Worm (Caenorhabditis elegans) whole organism, L4 larva: ENCODE data around the gene vglu-3.

Source experiments
- F26F4.8 ChIP-seq: fragments of 200-800 bp; sonication (Bioruptor generic); conservative IDR thresholded peaks from 2 replicates; pipeline ENCODE4 v1.3.6; 2022; ENCODE audit warnings: missing genetic modification characterization, missing compliant biosample characterization
- F37D6.2 ChIP-seq: sonication (generic microtip); optimal IDR thresholded peaks from 2 replicates; lab custom pipeline; 2016; ENCODE audit warnings: mild to moderate bottlenecking, missing genetic modification characterization, missing compliant biosample characterization
- F44E2.7 ChIP-seq: fragments of 200-800 bp; sonication (Bioruptor generic); IDR thresholded peaks from 2 replicates; pipeline ENCODE4 v2.1.2; 2022; ENCODE audit warnings: missing genetic modification characterization, missing compliant biosample characterization
- T26A8.4 ChIP-seq: fragments of 200-800 bp; sonication (Bioruptor generic); IDR thresholded peaks from 2 replicates; pipeline ENCODE4 v1.3.6; 2022; ENCODE audit warnings: missing genetic modification characterization, missing compliant biosample characterization
- ama-1 ChIP-seq: fragments of 150-350 bp; optimal IDR thresholded peaks from 2 replicates; lab custom pipeline; 2014; ENCODE audit warnings: inconsistent platforms, mixed read lengths
- ceh-20 ChIP-seq: fragments of 200-800 bp; sonication (Bioruptor generic); IDR thresholded peaks from 2 replicates; pipeline ENCODE4 v1.3.6; 2022; ENCODE audit warnings: missing genetic modification reagents, missing genetic modification characterization, missing compliant biosample characterization
- ceh-28 ChIP-seq: fragments of 150-350 bp; optimal IDR thresholded peaks from 2 replicates; lab custom pipeline; 2014; ENCODE audit warnings: missing biosample characterization, missing genetic modification reagents, missing genetic modification characterization
- ceh-62 ChIP-seq: sonication (generic microtip); optimal IDR thresholded peaks from 2 replicates; lab custom pipeline; 2017; ENCODE audit warnings: missing biosample characterization, missing genetic modification characterization
- ces-1 ChIP-seq: fragments of 150-350 bp; sonication (generic microtip); optimal IDR thresholded peaks from 4 replicates; lab custom pipeline; 2014; ENCODE audit warnings: missing biosample characterization, missing genetic modification reagents, missing genetic modification characterization
- cey-2 ChIP-seq: sonication (generic microtip); optimal IDR thresholded peaks from 3 replicates; lab custom pipeline; 2017; ENCODE audit warnings: missing genetic modification characterization, mild to moderate bottlenecking, missing compliant biosample characterization, antibody characterized with exemption, borderline replicate concordance; ENCODE audit not compliant: insufficient read depth
- ctbp-1 ChIP-seq: fragments of 200-800 bp; sonication (Bioruptor generic); IDR thresholded peaks from 2 replicates; pipeline ENCODE4 v1.3.6; 2022; ENCODE audit warnings: missing genetic modification reagents, missing genetic modification characterization, missing compliant biosample characterization
- daf-12 ChIP-seq: fragments of 150-350 bp; optimal IDR thresholded peaks from 2 replicates; lab custom pipeline; 2014; ENCODE audit warnings: missing biosample characterization, missing genetic modification reagents, missing genetic modification characterization
- daf-16 ChIP-seq, 3 experiments: sonication (generic microtip); optimal IDR thresholded peaks; 2 replicates each; lab custom pipeline; 2016 to 2017; ENCODE audit warnings: missing genetic modification characterization in 3 of 3, missing genetic modification reagents in 3 of 3, mild to moderate bottlenecking in 2 of 3, missing compliant biosample characterization in 2 of 3, missing biosample characterization in 1 of 3, moderate library complexity in 1 of 3
- daf-19 ChIP-seq: fragments of 200-800 bp; sonication (Bioruptor generic); conservative IDR thresholded peaks from 2 replicates; pipeline ENCODE4 v1.3.6; 2022; ENCODE audit warnings: missing genetic modification characterization, missing compliant biosample characterization
- dmd-6 ChIP-seq: fragments of 200-800 bp; sonication (Bioruptor generic); IDR thresholded peaks from 2 replicates; pipeline ENCODE4 v1.3.6; 2022; ENCODE audit warnings: missing genetic modification reagents, missing genetic modification characterization, missing compliant biosample characterization
- egl-27 ChIP-seq: sonication (generic microtip); optimal IDR thresholded peaks from 3 replicates; lab custom pipeline; 2017; ENCODE audit warnings: missing biosample characterization, missing genetic modification reagents, missing genetic modification characterization
- fkh-10 ChIP-seq: fragments of 150-350 bp; optimal IDR thresholded peaks from 2 replicates; lab custom pipeline; 2014; ENCODE audit warnings: missing biosample characterization, missing genetic modification reagents, missing genetic modification characterization
- fos-1 ChIP-seq: fragments of 150-350 bp; optimal IDR thresholded peaks from 2 replicates; lab custom pipeline; 2014; ENCODE audit warnings: missing biosample characterization, missing genetic modification characterization
- hif-1 ChIP-seq, 2 experiments: sonication (generic microtip); optimal IDR thresholded peaks; 2 replicates each; lab custom pipeline; 2016 to 2017; ENCODE audit warnings: missing compliant biosample characterization in 2 of 2, missing genetic modification characterization in 2 of 2, missing genetic modification reagents in 2 of 2, missing genotype in 2 of 2, mild to moderate bottlenecking in 1 of 2
- hlh-11 ChIP-seq: fragments of 200-800 bp; sonication (Bioruptor generic); optimal IDR thresholded peaks from 2 replicates; lab custom pipeline; 2018; ENCODE audit warnings: mild to moderate bottlenecking, missing genetic modification characterization, missing compliant biosample characterization
- hmg-1.1 ChIP-seq: fragments of 200-800 bp; sonication (Bioruptor generic); IDR thresholded peaks from 2 replicates; pipeline ENCODE4 v1.3.6; 2022; ENCODE audit warnings: missing genetic modification reagents, missing genetic modification characterization, missing compliant biosample characterization
- lin-29 ChIP-seq: fragments of 200-800 bp; sonication (Bioruptor generic); IDR thresholded peaks from 2 replicates; pipeline ENCODE4 v1.3.6; 2022; ENCODE audit warnings: missing genetic modification reagents, missing genetic modification characterization, missing compliant biosample characterization
- lin-38 ChIP-seq: fragments of 200-800 bp; sonication (Bioruptor generic); IDR thresholded peaks from 2 replicates; pipeline ENCODE4 v1.3.6; 2022; ENCODE audit warnings: missing genetic modification reagents, missing genetic modification characterization, missing compliant biosample characterization
- lir-3 ChIP-seq: sonication (generic microtip); optimal IDR thresholded peaks from 2 replicates; lab custom pipeline; 2016; ENCODE audit warnings: mild to moderate bottlenecking, missing genetic modification characterization, missing compliant biosample characterization
- lsy-2 ChIP-seq, 2 experiments: fragments of 150-350 bp in 1 of 2; sonication (generic microtip) in 1 of 2; optimal IDR thresholded peaks; 2 replicates each; lab custom pipeline; 2014 to 2017; ENCODE audit warnings: missing biosample characterization in 2 of 2, missing genetic modification characterization in 2 of 2
- madf-5 ChIP-seq, 2 experiments: fragments of 200-800 bp; sonication (Bioruptor generic); IDR thresholded peaks; 2 replicates each; pipeline ENCODE4 v1.3.6; 2022; ENCODE audit warnings: missing compliant biosample characterization in 2 of 2, missing genetic modification characterization in 2 of 2
- madf-9 ChIP-seq: fragments of 200-800 bp; sonication (Bioruptor generic); conservative IDR thresholded peaks from 2 replicates; pipeline ENCODE4 v1.3.6; 2022; ENCODE audit warnings: missing genetic modification reagents, missing genetic modification characterization, missing compliant biosample characterization
- mdl-1 ChIP-seq, 2 experiments: fragments of 150-350 bp in 1 of 2; sonication (generic microtip) in 1 of 2; optimal IDR thresholded peaks; 2 replicates each; lab custom pipeline; 2014 to 2017; ENCODE audit warnings: missing biosample characterization in 2 of 2, missing genetic modification characterization in 2 of 2
- mep-1 ChIP-seq: fragments of 150-350 bp; sonication (generic microtip); optimal IDR thresholded peaks from 3 replicates; lab custom pipeline; 2014; ENCODE audit warnings: missing biosample characterization, missing genetic modification characterization
- nhr-10 ChIP-seq: fragments of 150-350 bp; optimal IDR thresholded peaks from 2 replicates; lab custom pipeline; 2014; ENCODE audit warnings: missing biosample characterization, missing genetic modification characterization
- nhr-111 ChIP-seq: fragments of 200-800 bp; sonication (Bioruptor generic); optimal IDR thresholded peaks from 2 replicates; lab custom pipeline; 2018; ENCODE audit warnings: mild to moderate bottlenecking, missing genetic modification characterization, missing compliant biosample characterization
- nhr-25 ChIP-seq: sonication (generic microtip); optimal IDR thresholded peaks from 2 replicates; lab custom pipeline; 2017; ENCODE audit warnings: missing genetic modification characterization, mild to moderate bottlenecking, missing compliant biosample characterization, antibody characterized with exemption, moderate library complexity, borderline replicate concordance; ENCODE audit not compliant: insufficient read depth
- nhr-48 ChIP-seq: sonication (generic microtip); optimal IDR thresholded peaks from 2 replicates; lab custom pipeline; 2016; ENCODE audit warnings: mild to moderate bottlenecking, missing genetic modification characterization, missing compliant biosample characterization
- nhr-6 ChIP-seq: fragments of 150-350 bp; optimal IDR thresholded peaks from 2 replicates; lab custom pipeline; 2014; ENCODE audit warnings: missing biosample characterization, missing genetic modification characterization
- pha-4 ChIP-seq, 2 experiments: fragments of 150-350 bp in 1 of 2; fragments of 200-800 bp in 1 of 2; sonication (Bioruptor generic) in 1 of 2; IDR thresholded peaks in 1 of 2; optimal IDR thresholded peaks in 1 of 2; 2 replicates each; pipeline versions ENCODE4 v1.3.6 to Lab custom; 2014 to 2022; ENCODE audit warnings: missing genetic modification characterization in 2 of 2, missing genetic modification reagents in 2 of 2, missing biosample characterization in 1 of 2, missing compliant biosample characterization in 1 of 2
- php-3 ChIP-seq: fragments of 200-800 bp; sonication (Bioruptor generic); IDR thresholded peaks from 2 replicates; pipeline ENCODE4 v1.3.6; 2022; ENCODE audit warnings: missing genetic modification reagents, missing genetic modification characterization, missing compliant biosample characterization
- saeg-2 ChIP-seq: fragments of 200-800 bp; sonication (Bioruptor generic); IDR thresholded peaks from 2 replicates; pipeline ENCODE4 v1.3.6; 2022; ENCODE audit warnings: missing genetic modification reagents, missing genetic modification characterization, missing compliant biosample characterization
- sdz-12 ChIP-seq: fragments of 200-800 bp; sonication (Bioruptor generic); optimal IDR thresholded peaks from 2 replicates; lab custom pipeline; 2018; ENCODE audit warnings: mild to moderate bottlenecking, missing genetic modification characterization, missing compliant biosample characterization
- set-16 ChIP-seq: fragments of 200-800 bp; sonication (Bioruptor generic); IDR thresholded peaks from 2 replicates; pipeline ENCODE4 v1.3.6; 2022; ENCODE audit warnings: missing genetic modification reagents, missing genetic modification characterization, missing compliant biosample characterization
- skn-1 ChIP-seq: fragments of 150-350 bp; optimal IDR thresholded peaks from 2 replicates; lab custom pipeline; 2014; ENCODE audit warnings: missing biosample characterization, missing genetic modification characterization
- tag-97 ChIP-seq: fragments of 200-800 bp; sonication (Bioruptor generic); IDR thresholded peaks from 2 replicates; pipeline ENCODE4 v1.3.6; 2022; ENCODE audit warnings: missing genetic modification characterization, missing compliant biosample characterization
- unc-62 ChIP-seq, 3 experiments: fragments of 150-350 bp in 1 of 3; sonication (generic microtip); optimal IDR thresholded peaks in 2 of 3; peaks in 1 of 3; 1 replicate in 1 of 3; 2 replicates in 2 of 3; lab custom pipeline; 2014 to 2017; ENCODE audit warnings: missing biosample characterization in 3 of 3, missing genetic modification characterization in 3 of 3, missing genetic modification reagents in 3 of 3, missing genotype in 1 of 3
- vab-7 ChIP-seq: fragments of 200-800 bp; sonication (Bioruptor generic); IDR thresholded peaks from 2 replicates; pipeline ENCODE4 v1.3.6; 2022; ENCODE audit warnings: missing genetic modification reagents, missing genetic modification characterization, missing compliant biosample characterization
- zag-1 ChIP-seq: fragments of 150-350 bp; optimal IDR thresholded peaks from 2 replicates; lab custom pipeline; 2014; ENCODE audit warnings: missing biosample characterization, missing genetic modification characterization
- zfp-2 ChIP-seq: sonication (generic microtip); optimal IDR thresholded peaks from 2 replicates; lab custom pipeline; 2016; ENCODE audit warnings: mild to moderate bottlenecking, missing genetic modification characterization, missing compliant biosample characterization
- zfp-3 ChIP-seq: fragments of 200-800 bp; sonication (Bioruptor generic); conservative IDR thresholded peaks from 2 replicates; pipeline ENCODE4 v1.3.6; 2022; ENCODE audit warnings: missing genetic modification reagents, missing genetic modification characterization, missing compliant biosample characterization

The vglu-3 gene

DNA sequence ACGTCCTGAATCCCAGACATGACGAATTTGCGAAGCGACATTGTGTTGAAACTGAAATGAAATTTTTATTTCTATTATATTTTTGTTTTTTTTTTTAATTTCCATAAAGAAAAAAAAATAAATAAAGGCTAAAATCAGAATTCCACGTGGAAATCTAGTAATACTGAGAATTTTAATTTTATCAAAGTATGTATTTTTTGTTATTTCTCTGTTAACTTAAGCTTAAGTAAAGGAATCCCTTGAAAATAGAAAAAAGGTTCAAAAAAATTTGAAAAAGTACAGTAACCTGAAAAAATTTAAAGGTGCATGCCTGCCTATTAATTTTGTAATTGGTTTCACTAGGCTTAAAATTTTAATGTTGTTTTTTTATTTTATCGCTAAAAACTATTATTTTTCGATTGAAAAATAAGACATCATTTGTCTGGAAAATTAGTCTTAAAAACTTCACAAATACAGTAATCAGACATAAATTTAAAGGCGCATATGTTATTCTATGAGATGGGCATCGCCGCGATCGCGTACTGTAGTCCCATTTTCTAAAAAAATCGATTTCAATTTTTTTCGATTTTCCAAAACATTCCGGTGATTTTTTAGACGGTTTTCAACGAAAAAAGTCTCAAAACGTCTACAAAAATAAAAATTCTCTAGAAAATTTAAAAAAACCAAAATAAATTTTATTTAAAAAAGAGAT lies 30.3 kb downstream of the vglu-3 start, which contains the start of gene nex-2:
nex-2 (minus strand) TSS at position 51 of the 691 bp plus-strand sequence.
- TF ChIP-seq fos-1 = no peak
- TF ChIP-seq ceh-28 (tag; lab: Kevin White, UChicago) = no peak
- no peak for TF ChIP-seq lin-38 (GFP tag; lab: Robert Waterston, UW)
- no peak for TF ChIP-seq set-16 (GFP tag; lab: Robert Waterston, UW)
- no peak for TF ChIP-seq ceh-62 (tag; lab: Kevin White, UChicago)
- TF ChIP-seq zfp-3 = no peak
- TF ChIP-seq tag-97 (GFP tag; lab: Robert Waterston, UW) = no peak
- TF ChIP-seq sdz-12 (GFP tag; lab: Kevin White, UChicago) = no peak

DNA sequence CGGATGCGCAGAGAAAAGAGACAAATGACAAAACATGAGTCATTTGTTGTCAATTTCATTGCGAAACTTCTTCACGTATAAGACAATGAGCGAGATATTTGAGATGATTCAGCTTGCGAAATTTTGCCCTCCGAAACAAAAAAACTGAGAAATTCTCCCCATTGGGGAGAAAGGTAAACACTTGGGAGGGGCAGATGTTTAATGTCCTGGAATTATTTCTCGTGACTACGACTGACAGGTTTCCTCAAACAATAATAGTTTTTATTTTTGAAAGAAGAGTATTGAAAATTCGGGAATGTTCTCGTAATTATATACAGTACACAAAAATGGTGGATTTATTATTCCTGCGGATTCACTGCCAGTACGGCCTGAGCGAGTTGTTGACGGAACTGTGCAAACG lies 31.1 kb downstream of the vglu-3 start:
- TF ChIP-seq F44E2.7 (GFP tag; lab: Robert Waterston, UW) = no peak
- no peak for TF ChIP-seq T26A8.4 (GFP tag; lab: Robert Waterston, UW)
- no peak for TF ChIP-seq php-3 (GFP tag; lab: Robert Waterston, UW)
- no peak for TF ChIP-seq skn-1 (tag; lab: Kevin White, UChicago)
- TF ChIP-seq hmg-1.1 (GFP tag; lab: Robert Waterston, UW) = no peak
- no peak for TF ChIP-seq lir-3 (tag; lab: Kevin White, UChicago)
- no peak for TF ChIP-seq ceh-62 (tag; lab: Kevin White, UChicago)
- TF ChIP-seq zag-1 = no peak
- TF ChIP-seq unc-62 (GFP tag; optimal IDR thresholded peaks at IDR 0.05 in 1 of 2; lab: Kevin White, UChicago) = no peak
- no peak for TF ChIP-seq unc-62 (tag; optimal IDR thresholded peaks at IDR 0.05; lab: Kevin White, UChicago)
- no peak for TF ChIP-seq dmd-6
- no peak for TF ChIP-seq mdl-1 (tag; optimal IDR thresholded peaks at IDR 0.05; lab: Kevin White, UChicago)
- no peak for TF ChIP-seq nhr-48
- TF ChIP-seq F37D6.2 = no peak
- no peak for TF ChIP-seq daf-19
- TF ChIP-seq zfp-2 = no peak
- no peak for TF ChIP-seq daf-16 (GFP tag; optimal IDR thresholded peaks at IDR 0.05; lab: Kevin White, UChicago)
- peak; percentile 59 for TF ChIP-seq daf-16 (tag; optimal IDR thresholded peaks at IDR 0.05; lab: Kevin White, UChicago)
- TF ChIP-seq saeg-2 (GFP tag; lab: Robert Waterston, UW) = no peak
- no peak for TF ChIP-seq ceh-20 (GFP tag; lab: Robert Waterston, UW)
- TF ChIP-seq hlh-11 (tag; lab: Kevin White, UChicago) = peak; percentile 29
- no peak for TF ChIP-seq madf-9
- no peak for TF ChIP-seq lsy-2 (tag; optimal IDR thresholded peaks at IDR 0.05; lab: Kevin White, UChicago)
- no peak for TF ChIP-seq ctbp-1 (GFP tag; lab: Robert Waterston, UW)
- no peak for TF ChIP-seq F26F4.8 (GFP tag; lab: Robert Waterston, UW)
- 0 out of 2 replicates have a peak, but pooled peaks have one; percentile 32 for TF ChIP-seq pha-4 (GFP tag; IDR thresholded peaks at IDR 0.05; lab: Robert Waterston, UW)
- TF ChIP-seq pha-4 (tag; optimal IDR thresholded peaks at IDR 0.05; lab: Kevin White, UChicago) = peak; percentile 64
- no peak for TF ChIP-seq fkh-10 (GFP tag; lab: Kevin White, UChicago)
- peak; percentile 15 for TF ChIP-seq nhr-6 (tag; lab: Kevin White, UChicago)
- TF ChIP-seq nhr-111 (GFP tag; lab: Kevin White, UChicago) = no peak
- peak; percentile 42 for TF ChIP-seq ama-1
- no peak for TF ChIP-seq vab-7 (GFP tag; lab: Robert Waterston, UW)
- TF ChIP-seq hif-1 (tag; optimal IDR thresholded peaks at IDR 0.05; lab: Kevin White, UChicago) = peak in 1 of 2 experiments; percentile 25
- TF ChIP-seq tag-97 (GFP tag; lab: Robert Waterston, UW) = no peak
- TF ChIP-seq sdz-12 (GFP tag; lab: Kevin White, UChicago) = no peak
- no peak for TF ChIP-seq ces-1 (GFP tag; lab: Kevin White, UChicago)
- no peak for TF ChIP-seq nhr-10 (tag; lab: Kevin White, UChicago)
- TF ChIP-seq cey-2 = no peak
- TF ChIP-seq egl-27 (tag; lab: Kevin White, UChicago) = no peak
- TF ChIP-seq lin-29 = no peak
- peak; percentile 1 for TF ChIP-seq mep-1 (tag; lab: Kevin White, UChicago)
- TF ChIP-seq nhr-25 (tag; lab: Kevin White, UChicago) = no peak
- TF ChIP-seq daf-12 (tag; lab: Kevin White, UChicago) = no peak
- TF ChIP-seq madf-5 (GFP tag; IDR thresholded peaks at IDR 0.05; lab: Robert Waterston, UW) = no peak
